Fruit fly (Drosophila melanogaster) whole organism, embryonic: ENCODE results near the gene ftz.

ENCODE experiments used
- ATbp ChIP-seq: fragments of 200-800 bp; sonication (Bioruptor generic); optimal IDR thresholded peaks from 2 replicates; lab custom pipeline; 2017; ENCODE audit warnings: missing biosample characterization, mild to moderate bottlenecking, missing genetic modification characterization, missing genetic modification reagents
- Aef1 ChIP-seq: fragments of 200-800 bp; sonication (Bioruptor generic); IDR thresholded peaks from 3 replicates; pipeline ENCODE4 v1.3.6; 2022; ENCODE audit warnings: missing biosample characterization, missing genetic modification characterization
- CG11723 ChIP-seq: fragments of 200-800 bp; sonication (Bioruptor generic); optimal IDR thresholded peaks from 2 replicates; lab custom pipeline; 2017; ENCODE audit warnings: missing biosample characterization, mild to moderate bottlenecking, missing genetic modification characterization
- CG12299 ChIP-seq: fragments of 200-800 bp; sonication (Bioruptor generic); optimal IDR thresholded peaks from 2 replicates; lab custom pipeline; 2018; ENCODE audit warnings: missing biosample characterization, mild to moderate bottlenecking, missing genetic modification characterization
- CG12942 ChIP-seq: fragments of 200-800 bp; sonication (Bioruptor generic); optimal IDR thresholded peaks from 3 replicates; lab custom pipeline; 2016; ENCODE audit warnings: missing biosample characterization, missing genetic modification characterization
- CG13775 ChIP-seq: fragments of 200-800 bp; sonication (Bioruptor generic); optimal IDR thresholded peaks from 3 replicates; lab custom pipeline; 2017; ENCODE audit warnings: missing biosample characterization, mild to moderate bottlenecking, missing genetic modification characterization
- CG14710 ChIP-seq: fragments of 200-800 bp; sonication (Bioruptor generic); optimal IDR thresholded peaks from 3 replicates; lab custom pipeline; 2019; ENCODE audit warnings: missing biosample characterization, mild to moderate bottlenecking, missing genetic modification characterization, moderate library complexity
- CG1603 ChIP-seq: fragments of 200-800 bp; sonication (Bioruptor generic); optimal IDR thresholded peaks from 2 replicates; lab custom pipeline; 2019; ENCODE audit warnings: missing biosample characterization, mild to moderate bottlenecking, missing genetic modification characterization, moderate library complexity
- CG16815 ChIP-seq: fragments of 200-800 bp; sonication (Bioruptor generic); optimal IDR thresholded peaks from 3 replicates; lab custom pipeline; 2017; ENCODE audit warnings: missing biosample characterization, mild to moderate bottlenecking, missing genetic modification characterization
- CG18011 ChIP-seq: fragments of 200-800 bp; sonication (Bioruptor generic); optimal IDR thresholded peaks from 2 replicates; lab custom pipeline; 2017; ENCODE audit warnings: missing biosample characterization, missing genetic modification characterization, mild to moderate bottlenecking, moderate library complexity, missing genotype
- CG18599 ChIP-seq: fragments of 200-800 bp; sonication (Bioruptor generic); optimal IDR thresholded peaks from 3 replicates; lab custom pipeline; 2017; ENCODE audit warnings: missing biosample characterization, missing genetic modification characterization, mild to moderate bottlenecking, moderate library complexity, missing genetic modification reagents
- CG2129 ChIP-seq: fragments of 200-800 bp; sonication (Bioruptor generic); IDR thresholded peaks from 2 replicates; pipeline ENCODE4 v1.3.6; 2022; ENCODE audit warnings: missing biosample characterization, missing genetic modification characterization; ENCODE audit not compliant: partially characterized antibody
- CG2678 ChIP-seq: fragments of 200-800 bp; sonication (Bioruptor generic); optimal IDR thresholded peaks from 3 replicates; lab custom pipeline; 2019; ENCODE audit warnings: missing biosample characterization, mild to moderate bottlenecking, missing genetic modification characterization, moderate library complexity
- CG33213 ChIP-seq: fragments of 200-800 bp; sonication (Bioruptor generic); optimal IDR thresholded peaks from 3 replicates; lab custom pipeline; 2016; ENCODE audit warnings: missing biosample characterization, missing genetic modification characterization
- CG5953 ChIP-seq: fragments of 200-800 bp; sonication (Bioruptor generic); IDR thresholded peaks from 2 replicates; pipeline ENCODE4 v1.3.6; 2022; ENCODE audit warnings: missing biosample characterization, missing genetic modification characterization
- CG6175 ChIP-seq: fragments of 200-800 bp; sonication (Bioruptor generic); IDR thresholded peaks from 3 replicates; pipeline ENCODE4 v1.3.6; 2022; ENCODE audit warnings: missing biosample characterization, missing genetic modification characterization
- CG6254 ChIP-seq: fragments of 200-800 bp; sonication (Bioruptor generic); optimal IDR thresholded peaks from 3 replicates; lab custom pipeline; 2017; ENCODE audit warnings: mild to moderate bottlenecking, missing biosample characterization, missing genetic modification reagents, missing genetic modification characterization
- CG8290 ChIP-seq, 3 experiments: fragments of 200-800 bp; sonication (Bioruptor generic); optimal IDR thresholded peaks; 2 replicates each; lab custom pipeline; 2016 to 2019; ENCODE audit warnings: missing biosample characterization in 3 of 3, missing genetic modification characterization in 3 of 3, mild to moderate bottlenecking in 2 of 3, moderate library complexity in 1 of 3
- CG8478 ChIP-seq: fragments of >200 bp; optimal IDR thresholded peaks from 2 replicates; lab custom pipeline; 2018
- D19A ChIP-seq: fragments of 200-800 bp; optimal IDR thresholded peaks from 3 replicates; lab custom pipeline; 2019; ENCODE audit warnings: missing biosample characterization, mild to moderate bottlenecking, missing genetic modification characterization, moderate library complexity
- H2.0 ChIP-seq: fragments of 200-800 bp; sonication (Bioruptor generic); IDR thresholded peaks from 2 replicates; pipeline ENCODE4 v1.3.6; 2022; ENCODE audit warnings: missing biosample characterization, missing genetic modification characterization
- Hsf ChIP-seq: fragments of 200-800 bp; sonication (Bioruptor generic); optimal IDR thresholded peaks from 3 replicates; lab custom pipeline; 2016; ENCODE audit warnings: missing biosample characterization, missing genetic modification characterization
- MTF-1 ChIP-seq: fragments of 200-800 bp; sonication (Bioruptor generic); optimal IDR thresholded peaks from 2 replicates; lab custom pipeline; 2018; ENCODE audit warnings: missing biosample characterization, mild to moderate bottlenecking, missing genetic modification characterization, borderline replicate concordance
- Nf-YA ChIP-seq: fragments of 200-800 bp; sonication (Bioruptor generic); IDR thresholded peaks from 2 replicates; pipeline ENCODE4 v1.3.6; 2022; ENCODE audit warnings: missing biosample characterization, missing genetic modification characterization
- Six4 ChIP-seq: fragments of 200-800 bp; sonication (Bioruptor generic); optimal IDR thresholded peaks from 2 replicates; lab custom pipeline; 2016; ENCODE audit warnings: missing biosample characterization, missing genetic modification characterization
- Tbp ChIP-seq: fragments of >200 bp; optimal IDR thresholded peaks from 2 replicates; lab custom pipeline; 2018; ENCODE audit warnings: missing biosample characterization, missing genetic modification characterization
- al ChIP-seq: fragments of 200-800 bp; sonication (Bioruptor generic); IDR thresholded peaks from 2 replicates; pipeline ENCODE4 v1.3.6; 2022; ENCODE audit warnings: missing biosample characterization, missing genetic modification characterization
- chn ChIP-seq: fragments of 200-800 bp; sonication (Bioruptor generic); optimal IDR thresholded peaks from 2 replicates; lab custom pipeline; 2016; ENCODE audit warnings: missing biosample characterization, missing genetic modification characterization
- dm ChIP-seq: fragments of 200-800 bp; sonication (Bioruptor generic); optimal IDR thresholded peaks from 3 replicates; lab custom pipeline; 2016; ENCODE audit warnings: missing biosample characterization, missing genetic modification characterization
- en ChIP-seq: fragments of 200-800 bp; sonication (Bioruptor generic); optimal IDR thresholded peaks from 2 replicates; lab custom pipeline; 2016; ENCODE audit warnings: missing biosample characterization, missing genetic modification characterization
- gsb ChIP-seq: fragments of 200-800 bp; sonication (Bioruptor generic); IDR thresholded peaks from 2 replicates; pipeline ENCODE4 v1.3.6; 2022; ENCODE audit warnings: missing biosample characterization, missing genetic modification characterization
- gt ChIP-seq: fragments of 200-800 bp; sonication (Bioruptor generic); IDR thresholded peaks from 2 replicates; pipeline ENCODE4 v1.3.6; 2022; ENCODE audit warnings: missing biosample characterization, missing genetic modification characterization
- kay ChIP-seq: fragments of 200-800 bp; sonication (Bioruptor generic); optimal IDR thresholded peaks from 2 replicates; lab custom pipeline; 2016; ENCODE audit warnings: missing biosample characterization, missing genetic modification characterization
- lab ChIP-seq: fragments of 200-800 bp; sonication (Bioruptor generic); optimal IDR thresholded peaks from 3 replicates; lab custom pipeline; 2017; ENCODE audit warnings: missing biosample characterization, missing genetic modification characterization, mild to moderate bottlenecking, moderate library complexity, missing genetic modification reagents
- lola ChIP-seq, 3 experiments: fragments of >200 bp in 2 of 3; fragments of 200-800 bp in 1 of 3; sonication (Bioruptor generic) in 1 of 3; optimal IDR thresholded peaks; 2 replicates each; lab custom pipeline; 2017 to 2019; ENCODE audit warnings: missing biosample characterization in 3 of 3, missing genetic modification characterization in 3 of 3, mild to moderate bottlenecking in 1 of 3, moderate library complexity in 1 of 3
- nmo ChIP-seq: fragments of 200-800 bp; sonication (Bioruptor generic); optimal IDR thresholded peaks from 2 replicates; lab custom pipeline; 2018; ENCODE audit warnings: missing biosample characterization, mild to moderate bottlenecking, missing genetic modification characterization, moderate library complexity
- nom ChIP-seq: fragments of 200-800 bp; sonication (Bioruptor generic); optimal IDR thresholded peaks from 2 replicates; lab custom pipeline; 2017; ENCODE audit warnings: missing biosample characterization, missing genetic modification characterization, mild to moderate bottlenecking, moderate library complexity, missing genetic modification reagents
- pan ChIP-seq, 4 experiments: fragments of >200 bp in 3 of 4; fragments of 200-800 bp in 1 of 4; sonication (Bioruptor generic) in 1 of 4; optimal IDR thresholded peaks in 3 of 4; IDR thresholded peaks in 1 of 4; 2 replicates each; pipeline versions ENCODE4 v1.3.6 to Lab custom; 2017 to 2022; ENCODE audit warnings: missing biosample characterization in 2 of 4, missing genetic modification characterization in 2 of 4, mixed read lengths in 1 of 4
- peb ChIP-seq: fragments of 200-800 bp; sonication (Bioruptor generic); IDR thresholded peaks from 2 replicates; pipeline ENCODE4 v1.3.6; 2022; ENCODE audit warnings: missing biosample characterization, missing genetic modification characterization
- pros ChIP-seq: fragments of 200-800 bp; sonication (Bioruptor generic); optimal IDR thresholded peaks from 3 replicates; lab custom pipeline; 2019; ENCODE audit warnings: missing biosample characterization, mild to moderate bottlenecking, missing genetic modification characterization, moderate library complexity
- ranshi ChIP-seq: fragments of 200-800 bp; sonication (Bioruptor generic); IDR thresholded peaks from 2 replicates; pipeline ENCODE4 v1.3.6; 2022; ENCODE audit warnings: missing biosample characterization, missing genetic modification characterization
- sima ChIP-seq: fragments of 200-800 bp; sonication (Bioruptor generic); optimal IDR thresholded peaks from 2 replicates; lab custom pipeline; 2016; ENCODE audit warnings: missing biosample characterization, missing genetic modification characterization
- sug ChIP-seq: fragments of 200-800 bp; optimal IDR thresholded peaks from 2 replicates; lab custom pipeline; 2019; ENCODE audit warnings: missing biosample characterization, mild to moderate bottlenecking, missing genetic modification characterization, moderate library complexity
- twi ChIP-seq: fragments of 200-800 bp; optimal IDR thresholded peaks from 2 replicates; lab custom pipeline; 2019; ENCODE audit warnings: missing biosample characterization, mild to moderate bottlenecking, missing genetic modification characterization, moderate library complexity
- unc-4 ChIP-seq: fragments of 200-800 bp; sonication (Bioruptor generic); IDR thresholded peaks from 2 replicates; pipeline ENCODE4 v1.3.6; 2022; ENCODE audit warnings: missing biosample characterization, missing genetic modification characterization; ENCODE audit not compliant: partially characterized antibody
- unpg ChIP-seq: fragments of 200-800 bp; sonication (Bioruptor generic); optimal IDR thresholded peaks from 3 replicates; lab custom pipeline; 2018; ENCODE audit warnings: missing biosample characterization, mild to moderate bottlenecking, missing genetic modification characterization, moderate library complexity
- zen2 ChIP-seq: fragments of 200-800 bp; sonication (Bioruptor generic); IDR thresholded peaks from 3 replicates; pipeline ENCODE4 v1.3.6; 2022; ENCODE audit warnings: missing biosample characterization, missing genetic modification characterization; ENCODE audit not compliant: partially characterized antibody
- zfh2 ChIP-seq: fragments of 200-800 bp; sonication (Bioruptor generic); optimal IDR thresholded peaks from 2 replicates; lab custom pipeline; 2016; ENCODE audit warnings: missing biosample characterization, missing genetic modification characterization

Gene ftz

dm6 chr3R:6816272-6816980 lies 47.7 kb upstream of the ftz start (continued):
- TF ChIP-seq CG18011 (GFP tag; lab: Kevin White, UChicago): no peak
- peak; percentile 12 for TF ChIP-seq CG1603 (tag; lab: Kevin White, UChicago)
- peak; percentile 4 for TF ChIP-seq CG6254 (GFP tag; lab: Kevin White, UChicago)
- TF ChIP-seq dm (GFP tag; lab: Kevin White, UChicago): peak; percentile 2
- TF ChIP-seq CG6175: no peak
- TF ChIP-seq unpg: peak; percentile 28
- TF ChIP-seq al (GFP tag; lab: Robert Waterston, UW): no peak
- peak; percentile 15 for TF ChIP-seq lab (GFP tag; lab: Kevin White, UChicago)
- peak in 1 of 3 experiments; percentile 60 for TF ChIP-seq lola (GFP tag; optimal IDR thresholded peaks at IDR 0.05; lab: Kevin White, UChicago)
- no peak for TF ChIP-seq zfh2
- peak; percentile 28 for TF ChIP-seq CG18599 (GFP tag; lab: Kevin White, UChicago)
- no peak for TF ChIP-seq CG12299
- TF ChIP-seq CG33213: no peak
- TF ChIP-seq CG2129 (GFP tag; lab: Robert Waterston, UW): no peak
- TF ChIP-seq peb: no peak
- TF ChIP-seq Nf-YA (GFP tag; lab: Robert Waterston, UW): no peak
- TF ChIP-seq pan (optimal IDR thresholded peaks at IDR 0.05; lab: Kevin White, UChicago): no peak
- peak in 1 of 2 experiments; percentile 5 for TF ChIP-seq pan (GFP tag; optimal IDR thresholded peaks at IDR 0.05 in 1 of 2, IDR thresholded peaks at IDR 0.05 in 1 of 2)
- no peak for TF ChIP-seq CG11723 (GFP tag; lab: Kevin White, UChicago)
- no peak for TF ChIP-seq CG8478 (lab: Kevin White, UChicago)
- no peak for TF ChIP-seq CG8290 (GFP tag; optimal IDR thresholded peaks at IDR 0.05; lab: Kevin White, UChicago)
- peak in 1 of 2 experiments; percentile 26 for TF ChIP-seq CG8290 (tag; optimal IDR thresholded peaks at IDR 0.05; lab: Kevin White, UChicago)
- TF ChIP-seq H2.0 (GFP tag; lab: Robert Waterston, UW): no peak
- peak; percentile 43 for TF ChIP-seq CG2678
- no peak for TF ChIP-seq Aef1 (GFP tag; lab: Robert Waterston, UW)
- TF ChIP-seq CG12942 (GFP tag; lab: Kevin White, UChicago): peak; percentile 6
- no peak for TF ChIP-seq ranshi (GFP tag; lab: Robert Waterston, UW)
- peak; percentile 28 for TF ChIP-seq D19A (tag; lab: Kevin White, UChicago)
- peak; percentile 36; the same call in 1 of the 3 replicates for TF ChIP-seq zen2 (GFP tag; lab: Robert Waterston, UW)
- no peak for TF ChIP-seq kay (GFP tag; lab: Kevin White, UChicago)
- no peak for TF ChIP-seq unc-4
- TF ChIP-seq twi: no peak
- no peak for TF ChIP-seq MTF-1 (GFP tag; lab: Kevin White, UChicago)
- no peak for TF ChIP-seq sug
- TF ChIP-seq pros: peak; percentile 63
- TF ChIP-seq chn (GFP tag; lab: Kevin White, UChicago): no peak
- no peak for TF ChIP-seq Six4 (GFP tag; lab: Kevin White, UChicago)
- peak; percentile 33 for TF ChIP-seq CG13775 (GFP tag; lab: Kevin White, UChicago)
- no peak for TF ChIP-seq sima (GFP tag; lab: Kevin White, UChicago)
- TF ChIP-seq CG16815: peak; percentile 14
- no peak for TF ChIP-seq Tbp
- no peak for TF ChIP-seq ATbp (GFP tag; lab: Kevin White, UChicago)
- 0 out of 2 replicates have a peak, but pooled peaks have one; percentile 11 for TF ChIP-seq CG5953
- peak; percentile 41 for TF ChIP-seq CG14710 (tag; lab: Kevin White, UChicago)
- no peak for TF ChIP-seq Hsf (GFP tag; lab: Kevin White, UChicago)
- no peak for TF ChIP-seq nom (GFP tag; lab: Kevin White, UChicago)
- TF ChIP-seq nmo (GFP tag; lab: Kevin White, UChicago): peak; percentile 17
- TF ChIP-seq en (GFP tag; lab: Kevin White, UChicago): no peak
- TF ChIP-seq gsb: no peak
- no peak for TF ChIP-seq gt (GFP tag; lab: Robert Waterston, UW)
